Fruit fly (Drosophila melanogaster) whole organism, prepupa: Measurements from ENCODE around the gene CG32486.

Experiments used
- Blimp-1 ChIP-seq: fragments of 200-800 bp; sonication (Bioruptor generic); optimal IDR thresholded peaks from 3 replicates; lab custom pipeline; 2017; ENCODE audit warnings: missing biosample characterization, missing genetic modification characterization, mild to moderate bottlenecking, moderate library complexity, missing genetic modification reagents
- CG10631 ChIP-seq: fragments of 200-800 bp; sonication (Bioruptor generic); optimal IDR thresholded peaks from 2 replicates; lab custom pipeline; 2016; ENCODE audit warnings: missing biosample characterization, missing genetic modification characterization
- CG10669 ChIP-seq: fragments of 200-800 bp; sonication (Bioruptor generic); optimal IDR thresholded peaks from 3 replicates; lab custom pipeline; 2018; ENCODE audit warnings: missing biosample characterization, mild to moderate bottlenecking, missing genetic modification characterization, moderate library complexity
- CG11294 ChIP-seq: fragments of 200-800 bp; sonication (Bioruptor generic); IDR thresholded peaks from 2 replicates; pipeline ENCODE4 v1.3.6; 2022; ENCODE audit warnings: missing biosample characterization, missing genetic modification characterization
- CG11762 ChIP-seq: fragments of 200-800 bp; sonication (Bioruptor generic); optimal IDR thresholded peaks from 3 replicates; lab custom pipeline; 2016; ENCODE audit warnings: missing biosample characterization, missing genetic modification characterization; ENCODE audit not compliant: insufficient read depth
- CG1621 ChIP-seq: fragments of 200-800 bp; sonication (Bioruptor generic); optimal IDR thresholded peaks from 3 replicates; lab custom pipeline; 2018; ENCODE audit warnings: missing biosample characterization, mild to moderate bottlenecking, missing genetic modification characterization
- CG3032 ChIP-seq: fragments of 200-800 bp; optimal IDR thresholded peaks from 2 replicates; lab custom pipeline; 2019; ENCODE audit warnings: missing biosample characterization, mild to moderate bottlenecking, missing genetic modification characterization, moderate library complexity
- CG4318 ChIP-seq: fragments of 200-800 bp; sonication (Bioruptor generic); optimal IDR thresholded peaks from 3 replicates; lab custom pipeline; 2017; ENCODE audit warnings: missing biosample characterization, mild to moderate bottlenecking, missing genetic modification characterization
- CG6163 ChIP-seq: fragments of 200-800 bp; sonication (Bioruptor generic); IDR thresholded peaks from 3 replicates; pipeline ENCODE4 v1.3.6; 2022; ENCODE audit warnings: missing biosample characterization, missing genetic modification characterization
- CG8319 ChIP-seq: fragments of 200-800 bp; sonication (Bioruptor generic); optimal IDR thresholded peaks from 3 replicates; lab custom pipeline; 2016; ENCODE audit warnings: missing biosample characterization, missing genetic modification characterization
- CG8632 ChIP-seq: fragments of 200-800 bp; sonication (Bioruptor generic); optimal IDR thresholded peaks from 3 replicates; lab custom pipeline; 2016; ENCODE audit warnings: missing biosample characterization, missing genetic modification characterization
- CG9139 ChIP-seq: fragments of 200-800 bp; sonication (Bioruptor generic); optimal IDR thresholded peaks from 3 replicates; lab custom pipeline; 2017; ENCODE audit warnings: missing biosample characterization, mild to moderate bottlenecking, missing genetic modification characterization
- Eip75B ChIP-seq: fragments of 200-800 bp; sonication (Bioruptor generic); optimal IDR thresholded peaks from 3 replicates; lab custom pipeline; 2016; ENCODE audit warnings: missing biosample characterization, missing genetic modification characterization
- Eip78C ChIP-seq: fragments of 200-800 bp; sonication (Bioruptor generic); peaks from one replicate; lab custom pipeline; 2016; ENCODE audit warnings: missing biosample characterization, missing genetic modification characterization
- Eip93F ChIP-seq: fragments of 200-800 bp; sonication (Bioruptor generic); optimal IDR thresholded peaks from 2 replicates; lab custom pipeline; 2016; ENCODE audit warnings: missing biosample characterization, mild to moderate bottlenecking, missing genetic modification characterization
- Ets96B ChIP-seq: fragments of 200-800 bp; optimal IDR thresholded peaks from 2 replicates; lab custom pipeline; 2019; ENCODE audit warnings: missing biosample characterization, mild to moderate bottlenecking, missing genetic modification characterization, moderate library complexity
- Hr39 ChIP-seq: fragments of 200-800 bp; sonication (Bioruptor generic); optimal IDR thresholded peaks from 2 replicates; lab custom pipeline; 2016; ENCODE audit warnings: missing biosample characterization, missing genetic modification characterization
- Met ChIP-seq: fragments of 200-800 bp; sonication (Bioruptor generic); optimal IDR thresholded peaks from 3 replicates; lab custom pipeline; 2016; ENCODE audit warnings: missing biosample characterization, missing genetic modification characterization
- OdsH ChIP-seq: fragments of 200-800 bp; sonication (Bioruptor generic); optimal IDR thresholded peaks from 3 replicates; lab custom pipeline; 2016; ENCODE audit warnings: missing biosample characterization, missing genetic modification characterization
- Smox ChIP-seq: fragments of 200-800 bp; sonication (Bioruptor generic); optimal IDR thresholded peaks from 3 replicates; lab custom pipeline; 2016; ENCODE audit warnings: missing biosample characterization, missing genetic modification characterization
- Sox102F ChIP-seq: fragments of 200-800 bp; sonication (Bioruptor generic); optimal IDR thresholded peaks from 2 replicates; lab custom pipeline; 2016; ENCODE audit warnings: missing biosample characterization, mild to moderate bottlenecking, missing genetic modification characterization
- Sox14 ChIP-seq: fragments of 200-800 bp; sonication (Bioruptor generic); optimal IDR thresholded peaks from 3 replicates; lab custom pipeline; 2016; ENCODE audit warnings: missing biosample characterization, missing genetic modification characterization
- Sox15 ChIP-seq: fragments of 200-800 bp; sonication (Bioruptor generic); optimal IDR thresholded peaks from 3 replicates; lab custom pipeline; 2016; ENCODE audit warnings: missing biosample characterization, missing genetic modification characterization
- acj6 ChIP-seq: fragments of 200-800 bp; sonication (Bioruptor generic); optimal IDR thresholded peaks from 3 replicates; lab custom pipeline; 2016; ENCODE audit warnings: missing biosample characterization, missing genetic modification characterization
- dac ChIP-seq: fragments of 200-800 bp; sonication (Bioruptor generic); optimal IDR thresholded peaks from 2 replicates; lab custom pipeline; 2017; ENCODE audit warnings: missing biosample characterization, mild to moderate bottlenecking, missing genetic modification characterization
- dsx ChIP-seq: fragments of 200-800 bp; optimal IDR thresholded peaks from 3 replicates; lab custom pipeline; 2019; ENCODE audit warnings: missing biosample characterization, mild to moderate bottlenecking, missing genetic modification characterization, moderate library complexity; ENCODE audit not compliant: poor library complexity, severe bottlenecking
- eg ChIP-seq: fragments of 200-800 bp; sonication (Bioruptor generic); IDR thresholded peaks from 3 replicates; pipeline ENCODE4 v1.3.6; 2022; ENCODE audit warnings: missing biosample characterization, missing genetic modification characterization
- esn ChIP-seq: fragments of 200-800 bp; sonication (Bioruptor generic); optimal IDR thresholded peaks from 2 replicates; lab custom pipeline; 2016; ENCODE audit warnings: missing biosample characterization, mild to moderate bottlenecking, missing genetic modification characterization, moderate library complexity
- spab ChIP-seq: fragments of 200-800 bp; sonication (Bioruptor generic); optimal IDR thresholded peaks from 2 replicates; lab custom pipeline; 2017; ENCODE audit warnings: missing biosample characterization, mild to moderate bottlenecking, missing genetic modification characterization, missing genetic modification reagents
- ss ChIP-seq, 2 experiments: fragments of 200-800 bp; sonication (Bioruptor generic); optimal IDR thresholded peaks; 2 replicates in 1 of 2; 3 replicates in 1 of 2; lab custom pipeline; 2017 to 2018; ENCODE audit warnings: mild to moderate bottlenecking in 2 of 2, missing biosample characterization in 2 of 2, missing genetic modification characterization in 2 of 2, moderate library complexity in 1 of 2
- svp ChIP-seq: fragments of 200-800 bp; sonication (Bioruptor generic); peaks from one replicate; lab custom pipeline; 2016; ENCODE audit warnings: missing biosample characterization, missing genetic modification characterization
- vri ChIP-seq: fragments of 200-800 bp; sonication (Bioruptor generic); optimal IDR thresholded peaks from 3 replicates; lab custom pipeline; 2016; ENCODE audit warnings: missing biosample characterization, mild to moderate bottlenecking, missing genetic modification characterization

The CG32486 gene

DNA sequence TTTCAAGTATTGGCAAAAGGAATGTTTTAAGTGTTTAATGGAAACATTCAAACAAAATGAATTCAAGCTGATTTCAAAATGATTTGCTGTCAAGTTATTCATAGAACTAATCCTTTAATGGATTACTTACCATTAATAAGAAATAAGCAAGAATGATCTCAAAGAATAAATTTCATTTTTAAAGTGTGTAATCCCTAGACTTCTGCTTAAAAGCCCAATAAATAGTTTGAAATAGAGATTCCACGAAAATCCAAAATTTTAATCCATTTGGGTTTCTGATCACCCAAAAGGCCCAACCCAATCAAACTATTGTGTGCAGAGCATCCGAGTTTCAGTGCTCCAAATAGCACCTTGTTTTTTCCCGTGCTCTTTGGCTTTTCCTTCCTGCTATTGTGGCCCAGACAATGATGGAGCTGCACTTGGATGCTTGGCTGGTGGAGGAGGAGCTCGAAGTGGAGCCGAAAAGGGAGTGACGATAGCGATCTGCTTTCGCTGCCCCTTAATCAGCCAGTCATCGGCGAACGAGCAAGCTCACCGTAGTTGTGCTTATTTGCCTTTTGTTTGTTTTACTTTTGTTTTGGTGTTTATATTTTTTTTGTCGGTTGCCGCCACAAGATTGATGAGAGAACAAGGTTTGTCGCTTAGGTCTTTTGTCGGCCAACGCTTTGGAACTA is 38.9 kb upstream of the CG32486 start (continued):
- no peak for TF ChIP-seq Hr39 (GFP tag; lab: Kevin White, UChicago)
- TF ChIP-seq Sox14 (GFP tag; lab: Kevin White, UChicago) = no peak
- TF ChIP-seq ss (GFP tag; optimal IDR thresholded peaks at IDR 0.05; lab: Kevin White, UChicago) = peak in 1 of 2 experiments; percentile 26
- TF ChIP-seq CG8319 = peak; percentile 12
- no peak for TF ChIP-seq CG9139 (GFP tag; lab: Kevin White, UChicago)
- TF ChIP-seq Eip75B (GFP tag; lab: Kevin White, UChicago) = peak; percentile 55
- TF ChIP-seq CG10669 (GFP tag; lab: Kevin White, UChicago) = no peak
- TF ChIP-seq esn (GFP tag; lab: Kevin White, UChicago) = peak; percentile 62
- TF ChIP-seq CG11762 (GFP tag; lab: Kevin White, UChicago) = no peak
- TF ChIP-seq CG10631 (GFP tag; lab: Kevin White, UChicago) = peak; percentile 35
- TF ChIP-seq dac (GFP tag; lab: Kevin White, UChicago) = no peak
- TF ChIP-seq Sox15 (GFP tag; lab: Kevin White, UChicago) = peak; percentile 15
- peak; percentile 55 for TF ChIP-seq CG3032 (tag; lab: Kevin White, UChicago)
- TF ChIP-seq Ets96B (tag; lab: Kevin White, UChicago) = no peak
- TF ChIP-seq Met (GFP tag; lab: Kevin White, UChicago) = no peak
- no peak for TF ChIP-seq Smox (GFP tag; lab: Kevin White, UChicago)
- no peak for TF ChIP-seq Eip93F (GFP tag; lab: Kevin White, UChicago)
- no peak; the same call in 2 of the 3 replicates for TF ChIP-seq CG6163 (GFP tag; lab: Robert Waterston, UW)
- no peak for TF ChIP-seq eg (GFP tag; lab: Robert Waterston, UW)
- TF ChIP-seq CG8632 (GFP tag; lab: Kevin White, UChicago) = peak; percentile 14
- TF ChIP-seq dsx = no peak
- no peak for TF ChIP-seq vri (GFP tag; lab: Kevin White, UChicago)
- TF ChIP-seq CG11294 = no peak
- no peak for TF ChIP-seq CG1621 (tag; lab: Kevin White, UChicago)
- TF ChIP-seq spab (GFP tag; lab: Kevin White, UChicago) = peak; percentile 22
- TF ChIP-seq Eip78C (GFP tag; lab: Kevin White, UChicago) = peak; percentile 90
- no peak for TF ChIP-seq CG4318 (GFP tag; lab: Kevin White, UChicago)
- no peak for TF ChIP-seq svp (GFP tag; lab: Kevin White, UChicago)
- no peak for TF ChIP-seq Sox102F (GFP tag; lab: Kevin White, UChicago)

DNA sequence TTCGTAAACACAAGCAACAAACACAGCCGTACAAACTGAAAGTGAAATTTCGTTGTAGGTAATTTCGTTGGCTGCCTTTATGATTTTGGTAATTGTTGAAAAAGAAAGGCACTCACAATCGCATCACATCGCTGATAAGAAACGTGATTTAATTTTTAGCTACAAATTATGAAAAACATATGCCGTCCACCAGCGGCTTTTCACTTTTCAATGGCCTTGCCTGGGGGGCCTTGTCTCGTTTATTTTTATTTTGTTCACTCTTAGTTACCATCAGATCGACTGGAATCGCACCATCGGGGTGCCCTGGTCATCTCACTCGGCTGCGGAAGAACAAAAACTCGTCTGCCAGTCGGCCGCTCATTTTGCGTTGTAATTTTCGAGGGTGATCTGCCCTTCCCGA is 38.3 kb upstream of the CG32486 start:
- peak; percentile 96 for TF ChIP-seq Blimp-1
- no peak for TF ChIP-seq CG8319

DNA sequence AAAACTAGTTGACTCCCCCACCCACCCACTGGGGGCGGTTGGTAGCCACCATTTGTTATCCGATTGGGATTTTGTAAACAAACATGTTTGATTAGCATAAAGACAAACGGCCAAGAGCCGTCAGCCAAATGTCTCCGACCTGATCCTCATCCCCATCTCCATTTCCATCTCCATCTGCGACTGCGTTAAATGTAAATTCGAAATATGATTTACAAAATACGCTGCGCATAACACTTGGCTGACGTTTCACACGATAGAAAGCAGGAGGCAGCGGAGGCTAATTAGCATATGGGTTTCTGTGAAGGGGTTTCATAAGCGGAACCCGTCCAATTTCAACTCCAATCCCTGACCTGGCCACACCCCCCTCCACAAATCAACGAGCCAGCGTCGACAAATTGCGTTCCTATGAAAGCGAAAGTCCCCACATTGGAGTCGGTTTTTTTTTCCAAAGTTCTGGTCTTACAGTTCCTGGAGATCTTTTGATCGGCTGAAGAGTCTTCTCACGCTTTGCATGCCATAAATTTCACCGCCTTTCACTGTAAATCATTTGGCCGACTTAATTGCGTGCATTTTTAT is 37.5 kb upstream of the CG32486 start:
- TF ChIP-seq Smox (GFP tag; lab: Kevin White, UChicago) (no peak), Blimp-1 (no peak), acj6 (GFP tag; lab: Kevin White, UChicago) (no peak), CG6163 (GFP tag; lab: Robert Waterston, UW) (no peak), OdsH (no peak), CG10631 (GFP tag; lab: Kevin White, UChicago) (no peak), ss (GFP tag; optimal IDR thresholded peaks at IDR 0.05; lab: Kevin White, UChicago) (no peak)
